Worm (Caenorhabditis elegans) whole organism, L1 larva: ENCODE data around the gene srh-216.
A peak's percentile ranks its signal among the peaks of the same experiment; 100 is the strongest.

Experiments
- C16A3.4 ChIP-seq: fragments of 150-350 bp; optimal IDR thresholded peaks from 2 replicates; lab custom pipeline; 2014; ENCODE audit warnings: missing biosample characterization, missing genetic modification characterization
- Y116A8C.19 ChIP-seq: sonication (generic microtip); optimal IDR thresholded peaks from 2 replicates; lab custom pipeline; 2016; ENCODE audit warnings: missing compliant biosample characterization, missing genetic modification characterization, borderline replicate concordance
- aly-2 ChIP-seq: fragments of 150-350 bp; optimal IDR thresholded peaks from 2 replicates; lab custom pipeline; 2014; ENCODE audit warnings: missing biosample characterization, missing genetic modification characterization
- ama-1 ChIP-seq: fragments of 150-350 bp; optimal IDR thresholded peaks from 2 replicates; lab custom pipeline; 2014
- ceh-88 ChIP-seq: fragments of 200-800 bp; sonication (Bioruptor generic); IDR thresholded peaks from 2 replicates; pipeline ENCODE4 v1.3.6; 2022; ENCODE audit warnings: missing genetic modification characterization, missing compliant biosample characterization
- efl-1 ChIP-seq, 4 experiments: fragments of 150-350 bp; optimal IDR thresholded peaks in 3 of 4; peaks in 1 of 4; 1 replicate in 1 of 4; 2 replicates in 3 of 4; lab custom pipeline; 2014; ENCODE audit warnings: missing biosample characterization in 2 of 4, missing genetic modification characterization in 2 of 4, missing genetic modification reagents in 2 of 4
- efl-3 ChIP-seq: fragments of 200-800 bp; sonication (Bioruptor generic); optimal IDR thresholded peaks from 2 replicates; lab custom pipeline; 2018; ENCODE audit warnings: mild to moderate bottlenecking, missing genetic modification characterization, missing compliant biosample characterization
- egl-27 ChIP-seq, 2 experiments: fragments of 150-350 bp in 1 of 2; sonication (generic microtip); optimal IDR thresholded peaks; 3 replicates each; lab custom pipeline; 2017 to 2018; ENCODE audit warnings: missing biosample characterization in 2 of 2, missing genetic modification characterization in 2 of 2, missing genetic modification reagents in 2 of 2
- elt-3 ChIP-seq, 6 experiments: fragments of 150-350 bp in 1 of 6; sonication (generic microtip); optimal IDR thresholded peaks; 2 replicates each; lab custom pipeline; 2017 to 2018; ENCODE audit warnings: missing biosample characterization in 6 of 6, missing genetic modification characterization in 6 of 6, inconsistent platforms in 1 of 6
- ets-5 ChIP-seq: fragments of 200-800 bp; sonication (Bioruptor generic); IDR thresholded peaks from 2 replicates; pipeline ENCODE4 v1.3.6; 2022; ENCODE audit warnings: missing genetic modification characterization, missing compliant biosample characterization
- fkh-4 ChIP-seq: sonication (generic microtip); optimal IDR thresholded peaks from 2 replicates; lab custom pipeline; 2016; ENCODE audit warnings: missing compliant biosample characterization, missing genetic modification characterization, borderline replicate concordance
- fkh-8 ChIP-seq: sonication (generic microtip); optimal IDR thresholded peaks from 2 replicates; lab custom pipeline; 2016; ENCODE audit warnings: mild to moderate bottlenecking, missing genetic modification characterization, missing compliant biosample characterization
- hlh-17 ChIP-seq: fragments of 200-800 bp; sonication (Bioruptor generic); optimal IDR thresholded peaks from 2 replicates; lab custom pipeline; 2018; ENCODE audit warnings: missing genetic modification characterization, mild to moderate bottlenecking, missing compliant biosample characterization, moderate library complexity, borderline replicate concordance
- hlh-4 ChIP-seq: sonication (generic microtip); optimal IDR thresholded peaks from 2 replicates; lab custom pipeline; 2016; ENCODE audit warnings: mild to moderate bottlenecking, missing genetic modification characterization, missing compliant biosample characterization
- hpl-2 ChIP-seq: fragments of 150-350 bp; optimal IDR thresholded peaks from 2 replicates; lab custom pipeline; 2014; ENCODE audit warnings: missing biosample characterization, missing genetic modification reagents, missing genetic modification characterization
- irx-1 ChIP-seq: sonication (generic microtip); optimal IDR thresholded peaks from 2 replicates; lab custom pipeline; 2016; ENCODE audit warnings: missing genetic modification characterization, missing compliant biosample characterization
- lin-13 ChIP-seq: fragments of 150-350 bp; optimal IDR thresholded peaks from 2 replicates; lab custom pipeline; 2014; ENCODE audit warnings: missing biosample characterization, missing genetic modification reagents, missing genetic modification characterization
- lin-35 ChIP-seq, 2 experiments: fragments of 150-350 bp; optimal IDR thresholded peaks; 2 replicates each; lab custom pipeline; 2014; ENCODE audit warnings: missing biosample characterization in 2 of 2, missing genetic modification characterization in 2 of 2, missing genetic modification reagents in 2 of 2
- lir-3 ChIP-seq: sonication (generic microtip); optimal IDR thresholded peaks from 2 replicates; lab custom pipeline; 2016; ENCODE audit warnings: mild to moderate bottlenecking, missing genetic modification characterization, moderate library complexity, missing compliant biosample characterization; ENCODE audit not compliant: poor library complexity
- mab-9 ChIP-seq: fragments of 200-800 bp; sonication (Bioruptor generic); IDR thresholded peaks from 2 replicates; pipeline ENCODE4 v1.3.6; 2022; ENCODE audit warnings: missing genetic modification reagents, missing genetic modification characterization, missing compliant biosample characterization
- mdl-1 ChIP-seq, 2 experiments: fragments of 150-350 bp; optimal IDR thresholded peaks; 2 replicates each; lab custom pipeline; 2014 to 2017; ENCODE audit warnings: missing biosample characterization in 2 of 2, missing genetic modification characterization in 2 of 2, inconsistent platforms in 1 of 2
- nhr-19 ChIP-seq: fragments of 200-800 bp; sonication (Bioruptor generic); conservative IDR thresholded peaks from 2 replicates; pipeline ENCODE4 v1.3.6; 2022; ENCODE audit warnings: missing genetic modification characterization, missing compliant biosample characterization
- nhr-237 ChIP-seq: fragments of 150-350 bp; optimal IDR thresholded peaks from 2 replicates; lab custom pipeline; 2014; ENCODE audit warnings: missing biosample characterization, missing genetic modification characterization
- nhr-71 ChIP-seq: sonication (generic microtip); optimal IDR thresholded peaks from 2 replicates; lab custom pipeline; 2016; ENCODE audit warnings: mild to moderate bottlenecking, missing genetic modification characterization, moderate library complexity, missing compliant biosample characterization
- nhr-76 ChIP-seq: sonication (generic microtip); optimal IDR thresholded peaks from 2 replicates; lab custom pipeline; 2017; ENCODE audit warnings: missing biosample characterization, missing genetic modification characterization
- nhr-84 ChIP-seq: sonication (generic microtip); optimal IDR thresholded peaks from 2 replicates; lab custom pipeline; 2017; ENCODE audit warnings: missing biosample characterization, missing genetic modification characterization
- rnt-1 ChIP-seq: sonication (generic microtip); optimal IDR thresholded peaks from 2 replicates; lab custom pipeline; 2016; ENCODE audit warnings: mild to moderate bottlenecking, missing genetic modification characterization, moderate library complexity, missing compliant biosample characterization
- skn-1 ChIP-seq: fragments of 150-350 bp; optimal IDR thresholded peaks from 2 replicates; lab custom pipeline; 2014; ENCODE audit warnings: missing biosample characterization, missing genetic modification characterization
- snu-23 ChIP-seq: sonication (generic microtip); optimal IDR thresholded peaks from 2 replicates; lab custom pipeline; 2016; ENCODE audit warnings: missing genetic modification characterization, missing compliant biosample characterization
- sox-4 ChIP-seq: sonication (generic microtip); optimal IDR thresholded peaks from 2 replicates; lab custom pipeline; 2016; ENCODE audit warnings: missing genetic modification characterization, missing compliant biosample characterization
- tlp-1 ChIP-seq: fragments of 150-350 bp; optimal IDR thresholded peaks from 2 replicates; lab custom pipeline; 2014; ENCODE audit warnings: missing biosample characterization, missing genetic modification characterization
- unc-130 ChIP-seq: fragments of 150-350 bp; optimal IDR thresholded peaks from 2 replicates; lab custom pipeline; 2017; ENCODE audit warnings: missing biosample characterization, missing genetic modification characterization, inconsistent platforms
- vab-15 ChIP-seq: sonication (generic microtip); optimal IDR thresholded peaks from 2 replicates; lab custom pipeline; 2017; ENCODE audit warnings: missing genotype, mild to moderate bottlenecking, missing genetic modification characterization, missing compliant biosample characterization
- xbp-1 ChIP-seq: sonication (generic microtip); optimal IDR thresholded peaks from 2 replicates; lab custom pipeline; 2016; ENCODE audit warnings: missing genetic modification characterization, missing compliant biosample characterization
- ztf-4 ChIP-seq: fragments of 150-350 bp; optimal IDR thresholded peaks from 2 replicates; lab custom pipeline; 2014; ENCODE audit warnings: missing biosample characterization, missing genetic modification characterization

Gene srh-216

DNA sequence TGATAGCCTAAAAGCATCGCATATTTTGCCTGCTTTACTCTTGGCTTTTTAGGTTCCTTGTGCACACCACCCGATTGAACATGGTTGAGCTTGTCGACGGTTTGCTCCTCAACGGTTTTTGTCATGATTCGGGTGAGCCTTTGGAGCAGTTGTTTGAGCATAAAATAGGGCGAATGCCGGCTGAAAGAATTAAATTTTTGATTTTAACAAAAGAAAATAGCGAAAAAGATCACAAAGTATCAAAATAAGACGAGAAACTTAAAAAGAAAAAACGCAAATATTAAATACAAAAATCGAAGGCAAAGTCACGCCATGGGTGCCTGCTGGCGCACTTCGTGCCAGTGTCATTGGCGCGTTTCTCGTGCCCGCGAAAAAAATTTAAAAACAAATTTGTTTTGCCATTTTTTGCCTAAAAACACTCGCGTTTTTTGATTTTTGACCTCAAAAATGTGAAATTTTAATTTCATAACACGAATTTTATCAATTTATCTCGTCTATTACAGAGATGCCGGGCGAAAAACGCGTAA is 32.5 kb downstream of the srh-216 start, which contains the start of the genes ctps-1 and pus-1 (continued):
- TF ChIP-seq skn-1 = peak; percentile 74
- TF ChIP-seq ets-5 (GFP tag; lab: Robert Waterston, UW) = no peak
- no peak for TF ChIP-seq rnt-1 (tag; lab: Kevin White, UChicago)
- TF ChIP-seq nhr-237 = no peak
- TF ChIP-seq fkh-4 (tag; lab: Kevin White, UChicago) = no peak
- peak in 1 of 2 experiments; percentile 68 for TF ChIP-seq mdl-1 (tag; optimal IDR thresholded peaks at IDR 0.05; lab: Kevin White, UChicago)
- TF ChIP-seq C16A3.4 (tag; lab: Kevin White, UChicago) = peak; percentile 65
- no peak for TF ChIP-seq nhr-76 (tag; lab: Kevin White, UChicago)
- TF ChIP-seq efl-3 (GFP tag; lab: Kevin White, UChicago) = no peak
- TF ChIP-seq fkh-8 (tag; lab: Kevin White, UChicago) = no peak
- peak; percentile 63 for TF ChIP-seq xbp-1 (tag; lab: Kevin White, UChicago)
- TF ChIP-seq hlh-4 = no peak
- peak; percentile 73 for TF ChIP-seq irx-1
- TF ChIP-seq aly-2 (tag; lab: Kevin White, UChicago) = peak; percentile 40
- TF ChIP-seq nhr-84 = no peak
- TF ChIP-seq tlp-1 (tag; lab: Kevin White, UChicago) = no peak
- no peak for TF ChIP-seq lir-3 (tag; lab: Kevin White, UChicago)
- no peak for TF ChIP-seq hlh-17
- TF ChIP-seq elt-3 (tag; optimal IDR thresholded peaks at IDR 0.05; lab: Kevin White, UChicago) = peak in 1 of 6 experiments; percentile 79
- peak; percentile 70 for TF ChIP-seq lin-13 (GFP tag; lab: Kevin White, UChicago)
- TF ChIP-seq ama-1 = peak; percentile 56
- TF ChIP-seq nhr-19 (GFP tag; lab: Robert Waterston, UW) = peak; percentile 78
- TF ChIP-seq vab-15 (tag; lab: Kevin White, UChicago) = no peak
- TF ChIP-seq Y116A8C.19 (tag; lab: Kevin White, UChicago) = no peak
- TF ChIP-seq lin-35 (GFP tag; optimal IDR thresholded peaks at IDR 0.05; lab: Kevin White, UChicago) = peak; percentile 78 to 83
- TF ChIP-seq ztf-4 (tag; lab: Kevin White, UChicago) = no peak
- TF ChIP-seq mab-9 (GFP tag; lab: Robert Waterston, UW) = peak; percentile 73
- no peak for TF ChIP-seq nhr-71 (tag; lab: Kevin White, UChicago)
- TF ChIP-seq unc-130 (tag; lab: Kevin White, UChicago) = peak; percentile 53
- TF ChIP-seq snu-23 (GFP tag; lab: Kevin White, UChicago) = peak; percentile 80
- no peak for TF ChIP-seq egl-27 (tag; optimal IDR thresholded peaks at IDR 0.05; lab: Kevin White, UChicago)
- TF ChIP-seq hpl-2 (GFP tag; lab: Kevin White, UChicago) = peak; percentile 7
- TF ChIP-seq, all 84 proteins: peak for 42

DNA sequence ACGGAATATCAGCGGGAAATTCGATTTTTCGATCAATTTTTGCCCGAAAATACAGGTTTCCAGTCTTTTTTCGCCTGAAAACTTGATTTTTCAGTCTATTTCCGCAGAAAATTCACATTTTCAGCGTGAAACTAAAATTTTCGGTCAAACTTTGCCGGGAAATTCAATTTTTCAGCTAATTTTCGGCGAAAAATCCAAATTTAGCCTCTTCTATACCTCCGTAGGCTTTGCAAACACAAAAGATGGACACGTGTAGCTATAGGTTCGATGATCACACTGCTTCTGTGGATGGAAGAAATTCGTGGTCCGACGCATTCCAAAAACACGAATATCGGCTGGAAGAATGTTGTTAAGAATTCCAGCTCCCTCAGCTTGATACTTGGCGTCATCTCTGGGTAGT is 33.3 kb downstream of the srh-216 start:
- TF ChIP-seq efl-1 (optimal IDR thresholded peaks at IDR 0.05; lab: Kevin White, UChicago) (no peak), efl-1 (GFP tag; optimal IDR thresholded peaks at IDR 0.05 in 1 of 2; lab: Kevin White, UChicago) (peak in 1 of 2 experiments; percentile 38), ama-1 (no peak)

DNA sequence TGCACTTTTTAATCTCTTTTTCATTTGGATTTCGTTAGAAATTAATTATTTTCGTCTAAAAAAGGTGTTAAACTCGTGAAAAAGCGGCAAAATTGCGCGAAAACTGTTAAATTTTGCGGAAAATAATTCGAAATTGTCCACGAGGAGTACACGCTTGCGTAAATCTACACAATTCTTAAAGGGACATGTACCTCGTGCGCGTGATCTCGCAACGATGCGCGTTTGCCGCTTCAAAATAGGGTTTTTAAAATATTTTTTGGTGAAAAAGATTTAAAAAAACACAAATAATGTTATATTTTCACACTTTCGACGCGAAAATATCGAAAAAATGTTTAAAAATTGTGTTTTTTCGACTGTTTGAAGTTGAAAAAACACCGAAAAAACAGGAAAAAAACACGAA is 34.1 kb downstream of the srh-216 start:
- TF ChIP-seq ama-1 (no peak), Y116A8C.19 (tag; lab: Kevin White, UChicago) (no peak), nhr-237 (no peak), ceh-88 (GFP tag; lab: Robert Waterston, UW) (no peak), efl-1 (optimal IDR thresholded peaks at IDR 0.05; lab: Kevin White, UChicago) (peak in 1 of 2 experiments; percentile 74), efl-1 (GFP tag; optimal IDR thresholded peaks at IDR 0.05 in 1 of 2; lab: Kevin White, UChicago) (no peak), egl-27 (tag; optimal IDR thresholded peaks at IDR 0.05; lab: Kevin White, UChicago) (no peak)

DNA sequence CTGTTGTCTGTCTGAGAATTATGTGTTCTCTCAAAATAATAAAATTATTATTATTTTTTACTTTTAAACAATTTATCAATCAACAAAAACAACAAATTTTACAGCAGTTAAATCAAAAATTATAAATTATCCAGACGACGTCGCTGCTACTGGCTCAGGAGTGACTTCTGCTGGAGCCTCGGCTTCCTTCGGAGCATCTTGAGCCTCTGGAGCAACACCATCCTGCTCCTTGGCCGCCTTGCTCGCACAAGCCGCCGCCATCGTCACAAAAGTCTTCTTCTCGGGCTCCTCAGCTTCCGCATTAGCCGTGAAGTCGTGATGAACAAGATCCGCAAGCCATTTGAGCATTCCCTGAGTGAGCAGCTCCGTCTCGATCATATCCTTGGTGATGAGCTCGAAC is 34.7 kb downstream of the srh-216 start:
- TF ChIP-seq sox-4 (tag; lab: Kevin White, UChicago) = no peak
